Worm (Caenorhabditis elegans): ENCODE data around the gene K04D7.6.

The K04D7.6 gene

ce11 chrIV:10161706-10162105, 44.4 kb downstream of the K04D7.6 start, which contains the start of gene pps-1:
TSS of gene pps-1 (plus strand) at chrIV:10162006.
- no peak for TF ChIP-seq pes-1 (GFP tag; IDR thresholded peaks at IDR 0.05)

- TF ChIP-seq sea-1 (GFP tag; conservative IDR thresholded peaks at IDR 0.05) (no peak), F13C5.2 (tag; optimal IDR thresholded peaks at IDR 0.05) (no peak), aly-1 (tag; optimal IDR thresholded peaks at IDR 0.05) (no peak), scrt-1 (GFP tag; IDR thresholded peaks at IDR 0.05) (no peak), hmg-4 (GFP tag; optimal IDR thresholded peaks at IDR 0.05) (no peak), pes-1 (GFP tag; IDR thresholded peaks at IDR 0.05) (no peak), tbx-11 (GFP tag; IDR thresholded peaks at IDR 0.05) (no peak), ceh-13 (GFP tag; optimal IDR thresholded peaks at IDR 0.05) (no peak), hnd-1 (tag; optimal IDR thresholded peaks at IDR 0.05) (no peak), hmbx-1 (tag; optimal IDR thresholded peaks at IDR 0.05) (no peak)
Observed at ce11 chrIV:10157489-10158088, 48.5 kb downstream of the K04D7.6 start, which contains the start of gene ttr-53. TSS of gene ttr-53 (plus strand) at chrIV:10158038.

ce11 chrIV:10157034-10157433, 49.0 kb downstream of the K04D7.6 start:
- TF ChIP-seq hmbx-1 (tag; optimal IDR thresholded peaks at IDR 0.05) (no peak), ets-7 (tag; optimal IDR thresholded peaks at IDR 0.05) (no peak), tra-4 (tag; optimal IDR thresholded peaks at IDR 0.05) (no peak), F13C5.2 (tag; optimal IDR thresholded peaks at IDR 0.05) (no peak), scrt-1 (GFP tag; IDR thresholded peaks at IDR 0.05) (no peak), ceh-36 (tag; optimal IDR thresholded peaks at IDR 0.05) (no peak), aly-1 (tag; optimal IDR thresholded peaks at IDR 0.05) (no peak), B0310.2 (tag; optimal IDR thresholded peaks at IDR 0.05) (no peak), tbx-37 (GFP tag; conservative IDR thresholded peaks at IDR 0.05) (no peak), sea-1 (GFP tag; conservative IDR thresholded peaks at IDR 0.05) (no peak), hnd-1 (tag; optimal IDR thresholded peaks at IDR 0.05) (no peak), ceh-13 (GFP tag; optimal IDR thresholded peaks at IDR 0.05) (no peak), tbx-11 (GFP tag; IDR thresholded peaks at IDR 0.05) (no peak), pes-1 (GFP tag; IDR thresholded peaks at IDR 0.05) (no peak), ama-1 (optimal IDR thresholded peaks at IDR 0.05) (no peak)

- TF ChIP-seq hmg-4 (GFP tag; optimal IDR thresholded peaks at IDR 0.05) (no peak), hnd-1 (tag; optimal IDR thresholded peaks at IDR 0.05) (no peak), tbx-11 (GFP tag; IDR thresholded peaks at IDR 0.05) (no peak)
Observed at ce11 chrIV:10155475-10155874, 50.6 kb downstream of the K04D7.6 start, which contains the start of gene ttr-54. TSS of gene ttr-54 (plus strand) at chrIV:10155775.
